Fruit fly (Drosophila melanogaster) S2 (cell line): ENCODE data around the gene fry.

Source experiments
- CG8478 ChIP-seq: fragments of >200 bp; optimal IDR thresholded peaks from 2 replicates; lab custom pipeline; 2018
- CTCF ChIP-seq, 2 experiments: fragments of >200 bp; optimal IDR thresholded peaks; 2 replicates each; lab custom pipeline; 2018

dm6 chr3L:9716595-9716994 is 37.7 kb upstream of the fry start:
- TF ChIP-seq CG8478 (lab: Kevin White, UChicago) (no peak), CTCF (optimal IDR thresholded peaks at IDR 0.05; lab: Kevin White, UChicago) (no peak)
